Worm (Caenorhabditis elegans) whole organism, L4 larva: ENCODE measurements around the gene Y44A6D.7.
A peak's percentile ranks its signal among the peaks of the same experiment; 100 is the strongest.

Source experiments
- R02D3.7 ChIP-seq: fragments of 150-350 bp; sonication (generic microtip); optimal IDR thresholded peaks from 3 replicates; lab custom pipeline; 2014; ENCODE audit warnings: missing biosample characterization, missing genetic modification characterization
- T20F7.1 ChIP-seq: fragments of 200-800 bp; sonication (Bioruptor generic); optimal IDR thresholded peaks from 2 replicates; lab custom pipeline; 2018; ENCODE audit warnings: mild to moderate bottlenecking, missing genetic modification characterization, missing compliant biosample characterization
- Y48G9A.11 ChIP-seq: fragments of 200-800 bp; sonication (Bioruptor generic); IDR thresholded peaks from 2 replicates; pipeline ENCODE4 v1.3.6; 2022; ENCODE audit warnings: missing genetic modification reagents, missing genetic modification characterization, missing compliant biosample characterization
- Y5F2A.4 ChIP-seq: fragments of 200-800 bp; sonication (Bioruptor generic); optimal IDR thresholded peaks from 2 replicates; lab custom pipeline; 2018; ENCODE audit warnings: mild to moderate bottlenecking, missing genetic modification characterization, missing compliant biosample characterization
- ZK337.2 ChIP-seq: fragments of 200-800 bp; sonication (Bioruptor generic); IDR thresholded peaks from 2 replicates; pipeline ENCODE4 v1.3.6; 2022; ENCODE audit warnings: missing genetic modification reagents, missing genetic modification characterization, missing compliant biosample characterization
- ZK546.5 ChIP-seq, 2 experiments: sonication (generic microtip); optimal IDR thresholded peaks; 2 replicates each; lab custom pipeline; 2017; ENCODE audit warnings: missing biosample characterization in 2 of 2, missing genetic modification characterization in 2 of 2
- aha-1 ChIP-seq: fragments of 150-350 bp; peaks from one replicate; lab custom pipeline; 2014; ENCODE audit warnings: missing biosample characterization, missing genetic modification characterization
- ama-1 ChIP-seq: fragments of 150-350 bp; optimal IDR thresholded peaks from 2 replicates; lab custom pipeline; 2014; ENCODE audit warnings: inconsistent platforms, mixed read lengths
- ceh-32 ChIP-seq: sonication (generic microtip); optimal IDR thresholded peaks from 2 replicates; lab custom pipeline; 2016; ENCODE audit warnings: mild to moderate bottlenecking, missing genetic modification characterization, missing compliant biosample characterization; ENCODE audit not compliant: poor library complexity
- ceh-44 ChIP-seq: fragments of 200-800 bp; sonication (Bioruptor generic); IDR thresholded peaks from 2 replicates; pipeline ENCODE4 v1.3.6; 2022; ENCODE audit warnings: missing genetic modification reagents, missing genetic modification characterization, missing compliant biosample characterization
- ceh-62 ChIP-seq: sonication (generic microtip); optimal IDR thresholded peaks from 2 replicates; lab custom pipeline; 2017; ENCODE audit warnings: missing biosample characterization, missing genetic modification characterization
- daf-16 ChIP-seq, 3 experiments: sonication (generic microtip); optimal IDR thresholded peaks; 2 replicates each; lab custom pipeline; 2016 to 2017; ENCODE audit warnings: missing genetic modification characterization in 3 of 3, missing genetic modification reagents in 3 of 3, mild to moderate bottlenecking in 2 of 3, missing compliant biosample characterization in 2 of 3, missing biosample characterization in 1 of 3, moderate library complexity in 1 of 3
- daf-8 ChIP-seq: fragments of 200-800 bp; sonication (Bioruptor generic); IDR thresholded peaks from 2 replicates; pipeline ENCODE4 v1.3.6; 2022; ENCODE audit warnings: missing genetic modification characterization, missing compliant biosample characterization
- dmd-6 ChIP-seq: fragments of 200-800 bp; sonication (Bioruptor generic); IDR thresholded peaks from 2 replicates; pipeline ENCODE4 v1.3.6; 2022; ENCODE audit warnings: missing genetic modification reagents, missing genetic modification characterization, missing compliant biosample characterization
- dve-1 ChIP-seq: sonication (generic microtip); optimal IDR thresholded peaks from 2 replicates; lab custom pipeline; 2017; ENCODE audit warnings: antibody characterized with exemption, mild to moderate bottlenecking, missing genetic modification characterization, missing compliant biosample characterization; ENCODE audit not compliant: insufficient read depth
- egl-43 ChIP-seq: fragments of 200-800 bp; sonication (Bioruptor generic); IDR thresholded peaks from 2 replicates; pipeline ENCODE4 v1.3.6; 2022; ENCODE audit warnings: missing genetic modification reagents, missing genetic modification characterization, missing compliant biosample characterization
- fkh-10 ChIP-seq: fragments of 150-350 bp; optimal IDR thresholded peaks from 2 replicates; lab custom pipeline; 2014; ENCODE audit warnings: missing biosample characterization, missing genetic modification reagents, missing genetic modification characterization
- hlh-11 ChIP-seq: fragments of 200-800 bp; sonication (Bioruptor generic); optimal IDR thresholded peaks from 2 replicates; lab custom pipeline; 2018; ENCODE audit warnings: mild to moderate bottlenecking, missing genetic modification characterization, missing compliant biosample characterization
- hlh-30 ChIP-seq: sonication (generic microtip); optimal IDR thresholded peaks from 2 replicates; lab custom pipeline; 2017; ENCODE audit warnings: antibody characterized with exemption, mild to moderate bottlenecking, missing genetic modification characterization, missing compliant biosample characterization; ENCODE audit not compliant: insufficient read depth
- hmg-1.1 ChIP-seq: fragments of 200-800 bp; sonication (Bioruptor generic); IDR thresholded peaks from 2 replicates; pipeline ENCODE4 v1.3.6; 2022; ENCODE audit warnings: missing genetic modification reagents, missing genetic modification characterization, missing compliant biosample characterization
- lin-1 ChIP-seq: fragments of 200-800 bp; sonication (Bioruptor generic); IDR thresholded peaks from 2 replicates; pipeline ENCODE4 v1.3.6; 2022; ENCODE audit warnings: missing genetic modification reagents, missing genetic modification characterization, missing compliant biosample characterization
- lin-38 ChIP-seq: fragments of 200-800 bp; sonication (Bioruptor generic); IDR thresholded peaks from 2 replicates; pipeline ENCODE4 v1.3.6; 2022; ENCODE audit warnings: missing genetic modification reagents, missing genetic modification characterization, missing compliant biosample characterization
- mep-1 ChIP-seq: fragments of 150-350 bp; sonication (generic microtip); optimal IDR thresholded peaks from 3 replicates; lab custom pipeline; 2014; ENCODE audit warnings: missing biosample characterization, missing genetic modification characterization
- mxl-2 ChIP-seq: fragments of 200-800 bp; sonication (Bioruptor generic); conservative IDR thresholded peaks from 2 replicates; pipeline ENCODE4 v1.3.6; 2022; ENCODE audit warnings: missing genetic modification reagents, missing genetic modification characterization, missing compliant biosample characterization
- nhr-102 ChIP-seq: sonication (generic microtip); optimal IDR thresholded peaks from 2 replicates; lab custom pipeline; 2016; ENCODE audit warnings: mild to moderate bottlenecking, missing genetic modification characterization, moderate library complexity, missing compliant biosample characterization
- nhr-28 ChIP-seq: fragments of 150-350 bp; optimal IDR thresholded peaks from 2 replicates; lab custom pipeline; 2014; ENCODE audit warnings: missing biosample characterization, missing genetic modification characterization
- nhr-42 ChIP-seq: fragments of 200-800 bp; sonication (Bioruptor generic); IDR thresholded peaks from 2 replicates; pipeline ENCODE4 v1.3.6; 2022; ENCODE audit warnings: missing genetic modification characterization, missing compliant biosample characterization
- pqm-1 ChIP-seq: sonication (generic microtip); optimal IDR thresholded peaks from 2 replicates; lab custom pipeline; 2017; ENCODE audit warnings: missing biosample characterization, missing genetic modification characterization
- sdz-12 ChIP-seq: fragments of 200-800 bp; sonication (Bioruptor generic); optimal IDR thresholded peaks from 2 replicates; lab custom pipeline; 2018; ENCODE audit warnings: mild to moderate bottlenecking, missing genetic modification characterization, missing compliant biosample characterization
- set-16 ChIP-seq: fragments of 200-800 bp; sonication (Bioruptor generic); IDR thresholded peaks from 2 replicates; pipeline ENCODE4 v1.3.6; 2022; ENCODE audit warnings: missing genetic modification reagents, missing genetic modification characterization, missing compliant biosample characterization
- snpc-4 ChIP-seq: fragments of 150-350 bp; optimal IDR thresholded peaks from 2 replicates; lab custom pipeline; 2014; ENCODE audit warnings: missing biosample characterization, missing genetic modification characterization
- tag-97 ChIP-seq: fragments of 200-800 bp; sonication (Bioruptor generic); IDR thresholded peaks from 2 replicates; pipeline ENCODE4 v1.3.6; 2022; ENCODE audit warnings: missing genetic modification characterization, missing compliant biosample characterization
- zag-1 ChIP-seq: fragments of 150-350 bp; optimal IDR thresholded peaks from 2 replicates; lab custom pipeline; 2014; ENCODE audit warnings: missing biosample characterization, missing genetic modification characterization
- zfp-2 ChIP-seq: sonication (generic microtip); optimal IDR thresholded peaks from 2 replicates; lab custom pipeline; 2016; ENCODE audit warnings: mild to moderate bottlenecking, missing genetic modification characterization, missing compliant biosample characterization

Y44A6D.7 gene

ce11 chrV:20790011-20790410, 24.5 kb upstream of the Y44A6D.7 start, which contains the start of gene Y44A6D.1:
TSS of gene Y44A6D.1 (minus strand) at chrV:20790033.
- TF ChIP-seq set-16 (GFP tag; lab: Robert Waterston, UW) (peak; percentile 37; the same call in 1 of the 2 replicates), lin-38 (GFP tag; lab: Robert Waterston, UW) (0 out of 2 replicates have a peak, but pooled peaks have one; percentile 5), aha-1 (tag; lab: Kevin White, UChicago) (peak; percentile 84), sdz-12 (no peak), zfp-2 (tag; lab: Kevin White, UChicago) (no peak), ceh-62 (tag; lab: Kevin White, UChicago) (no peak), R02D3.7 (tag; lab: Kevin White, UChicago) (no peak), egl-43 (0 out of 2 replicates have a peak, but pooled peaks have one; percentile 39), pqm-1 (tag; lab: Kevin White, UChicago) (no peak), dmd-6 (GFP tag; lab: Robert Waterston, UW) (0 out of 2 replicates have a peak, but pooled peaks have one; percentile 7)

ce11 chrV:20790616-20791015, 23.9 kb upstream of the Y44A6D.7 start:
- TF ChIP-seq hlh-30 (tag; lab: Kevin White, UChicago): no peak
- TF ChIP-seq T20F7.1: peak; percentile 3
- no peak for TF ChIP-seq ZK546.5 (tag; optimal IDR thresholded peaks at IDR 0.05; lab: Kevin White, UChicago)
- TF ChIP-seq aha-1 (tag; lab: Kevin White, UChicago): peak; percentile 90
- no peak for TF ChIP-seq ama-1 (lab: Kevin White, UChicago)
- TF ChIP-seq mxl-2 (GFP tag; lab: Robert Waterston, UW): no peak
- TF ChIP-seq R02D3.7 (tag; lab: Kevin White, UChicago): no peak
- TF ChIP-seq nhr-28 (tag; lab: Kevin White, UChicago): no peak
- TF ChIP-seq mep-1 (tag; lab: Kevin White, UChicago): peak; percentile 9
- TF ChIP-seq zag-1 (tag; lab: Kevin White, UChicago): peak; percentile 30
- TF ChIP-seq daf-16 (GFP tag; optimal IDR thresholded peaks at IDR 0.05; lab: Kevin White, UChicago): no peak
- TF ChIP-seq daf-16 (tag; optimal IDR thresholded peaks at IDR 0.05; lab: Kevin White, UChicago): no peak
- TF ChIP-seq ceh-32 (tag; lab: Kevin White, UChicago): no peak
- TF ChIP-seq nhr-102 (tag; lab: Kevin White, UChicago): no peak
- peak; percentile 5 for TF ChIP-seq dve-1 (tag; lab: Kevin White, UChicago)
- TF ChIP-seq tag-97 (GFP tag; lab: Robert Waterston, UW): no peak
- TF ChIP-seq dmd-6 (GFP tag; lab: Robert Waterston, UW): no peak
- TF ChIP-seq lin-1 (GFP tag; lab: Robert Waterston, UW): no peak
- TF ChIP-seq hmg-1.1 (GFP tag; lab: Robert Waterston, UW): no peak
- no peak for TF ChIP-seq daf-8 (GFP tag; lab: Robert Waterston, UW)
- TF ChIP-seq, all 104 proteins: peak for 5

ce11 chrV:20792371-20792890, 22.1 kb upstream of the Y44A6D.7 start, which contains the start of gene Y44A6D.3:
TSS of gene Y44A6D.3 (minus strand) at chrV:20792421.
- TF ChIP-seq mxl-2 (GFP tag; lab: Robert Waterston, UW) (no peak), aha-1 (tag; lab: Kevin White, UChicago) (peak; percentile 7), fkh-10 (no peak), Y48G9A.11 (no peak), Y5F2A.4 (GFP tag; lab: Kevin White, UChicago) (no peak), nhr-42 (GFP tag; lab: Robert Waterston, UW) (no peak), R02D3.7 (tag; lab: Kevin White, UChicago) (no peak), ZK337.2 (GFP tag; lab: Robert Waterston, UW) (no peak), ceh-44 (GFP tag; lab: Robert Waterston, UW) (0 out of 2 replicates have a peak, but pooled peaks have one; percentile 39), nhr-28 (tag; lab: Kevin White, UChicago) (peak; percentile 36), snpc-4 (no peak), hlh-11 (tag; lab: Kevin White, UChicago) (peak; percentile 66), hlh-30 (tag; lab: Kevin White, UChicago) (peak; percentile 3), daf-16 (GFP tag; optimal IDR thresholded peaks at IDR 0.05; lab: Kevin White, UChicago) (no peak), daf-16 (tag; optimal IDR thresholded peaks at IDR 0.05; lab: Kevin White, UChicago) (peak; percentile 12), pqm-1 (tag; lab: Kevin White, UChicago) (peak; percentile 5), dve-1 (tag; lab: Kevin White, UChicago) (peak; percentile 66)
- TF ChIP-seq, all 104 proteins: peak for 8
